Worm (Caenorhabditis elegans): ENCODE data around the gene snr-5.

Gene snr-5

ce11 chrIII:7854494-7855184 is 7.2 kb upstream of the snr-5 start, which contains the start of gene rpl-35:
Gene rpl-35, plus strand, starts transcription at chrIII:7855134.
- TF ChIP-seq tab-1 (GFP tag; IDR thresholded peaks at IDR 0.05) (peak; percentile 83), ref-1 (GFP tag; conservative IDR thresholded peaks at IDR 0.05) (peak; percentile 61), T22C8.4 (GFP tag; IDR thresholded peaks at IDR 0.05) (peak; percentile 76), flt-1 (GFP tag; IDR thresholded peaks at IDR 0.05) (peak; percentile 92), cog-1 (tag; optimal IDR thresholded peaks at IDR 0.05) (peak; percentile 99), ztf-23 (GFP tag; IDR thresholded peaks at IDR 0.05) (peak; percentile 94), klf-2 (GFP tag; conservative IDR thresholded peaks at IDR 0.05) (peak; percentile 70; the same call in 1 of the 2 replicates), ztf-29 (GFP tag; IDR thresholded peaks at IDR 0.05) (peak; percentile 77), med-1 (GFP tag; optimal IDR thresholded peaks at IDR 0.05; ENCODE audit: insufficient read depth) (peak; percentile 48)

- TF ChIP-seq tab-1 (GFP tag; IDR thresholded peaks at IDR 0.05) = no peak
- no peak for TF ChIP-seq med-1 (GFP tag; optimal IDR thresholded peaks at IDR 0.05; ENCODE audit: insufficient read depth)
- TF ChIP-seq cog-1 (tag; optimal IDR thresholded peaks at IDR 0.05) = no peak
- no peak for TF ChIP-seq flt-1 (GFP tag; IDR thresholded peaks at IDR 0.05)
- TF ChIP-seq T22C8.4 (GFP tag; IDR thresholded peaks at IDR 0.05) = no peak
- no peak for TF ChIP-seq ztf-29 (GFP tag; IDR thresholded peaks at IDR 0.05)
- TF ChIP-seq klf-2 (GFP tag; conservative IDR thresholded peaks at IDR 0.05) = no peak
- no peak for TF ChIP-seq ztf-23 (GFP tag; IDR thresholded peaks at IDR 0.05)
- no peak for TF ChIP-seq ref-1 (GFP tag; conservative IDR thresholded peaks at IDR 0.05)
Measured at ce11 chrIII:7855468-7855867, 6.4 kb upstream of the snr-5 start.

- TF ChIP-seq klf-2 (GFP tag; conservative IDR thresholded peaks at IDR 0.05) (no peak), cog-1 (tag; optimal IDR thresholded peaks at IDR 0.05) (no peak), ref-1 (GFP tag; conservative IDR thresholded peaks at IDR 0.05) (no peak), ztf-29 (GFP tag; IDR thresholded peaks at IDR 0.05) (no peak), tab-1 (GFP tag; IDR thresholded peaks at IDR 0.05) (no peak), med-1 (GFP tag; optimal IDR thresholded peaks at IDR 0.05; ENCODE audit: insufficient read depth) (no peak), flt-1 (GFP tag; IDR thresholded peaks at IDR 0.05) (no peak), T22C8.4 (GFP tag; IDR thresholded peaks at IDR 0.05) (no peak), ztf-23 (GFP tag; IDR thresholded peaks at IDR 0.05) (no peak)
Measured at ce11 chrIII:7857142-7857541, 4.7 kb upstream of the snr-5 start, which contains the start of gene tag-307. Gene tag-307, minus strand, starts transcription at chrIII:7857242.

- no peak for TF ChIP-seq ref-1 (GFP tag; conservative IDR thresholded peaks at IDR 0.05)
- TF ChIP-seq flt-1 (GFP tag; IDR thresholded peaks at IDR 0.05) = no peak
- TF ChIP-seq cog-1 (tag; optimal IDR thresholded peaks at IDR 0.05) = no peak
- TF ChIP-seq ztf-23 (GFP tag; IDR thresholded peaks at IDR 0.05) = no peak
- no peak for TF ChIP-seq med-1 (GFP tag; optimal IDR thresholded peaks at IDR 0.05; ENCODE audit: insufficient read depth)
- TF ChIP-seq T22C8.4 (GFP tag; IDR thresholded peaks at IDR 0.05) = no peak
- TF ChIP-seq ztf-29 (GFP tag; IDR thresholded peaks at IDR 0.05) = no peak
- TF ChIP-seq klf-2 (GFP tag; conservative IDR thresholded peaks at IDR 0.05) = no peak
- no peak for TF ChIP-seq tab-1 (GFP tag; IDR thresholded peaks at IDR 0.05)
Measured at ce11 chrIII:7858407-7859029, 3.4 kb upstream of the snr-5 start, which contains the start of the genes coq-5 and ufm-1. Gene coq-5, minus strand, starts transcription at chrIII:7858457. Gene ufm-1, plus strand, starts transcription at chrIII:7858979.

ce11 chrIII:7859313-7859712 is 2.6 kb upstream of the snr-5 start, which contains the start of gene tomm-7:
Gene tomm-7, plus strand, starts transcription at chrIII:7859613.
- no peak for TF ChIP-seq klf-2 (GFP tag; conservative IDR thresholded peaks at IDR 0.05)
- no peak for TF ChIP-seq cog-1 (tag; optimal IDR thresholded peaks at IDR 0.05)
- TF ChIP-seq ref-1 (GFP tag; conservative IDR thresholded peaks at IDR 0.05) = no peak
- no peak for TF ChIP-seq med-1 (GFP tag; optimal IDR thresholded peaks at IDR 0.05; ENCODE audit: insufficient read depth)
- TF ChIP-seq ztf-23 (GFP tag; IDR thresholded peaks at IDR 0.05) = no peak
- no peak for TF ChIP-seq T22C8.4 (GFP tag; IDR thresholded peaks at IDR 0.05)
- TF ChIP-seq ztf-29 (GFP tag; IDR thresholded peaks at IDR 0.05) = no peak
- no peak for TF ChIP-seq tab-1 (GFP tag; IDR thresholded peaks at IDR 0.05)
- TF ChIP-seq flt-1 (GFP tag; IDR thresholded peaks at IDR 0.05) = no peak

ce11 chrIII:7860885-7861284 is 985 bp upstream of the snr-5 start, which contains the start of gene cuc-1:
Gene cuc-1, minus strand, starts transcription at chrIII:7860985.
- TF ChIP-seq klf-2 (GFP tag; conservative IDR thresholded peaks at IDR 0.05) (no peak), ref-1 (GFP tag; conservative IDR thresholded peaks at IDR 0.05) (no peak), cog-1 (tag; optimal IDR thresholded peaks at IDR 0.05) (no peak), ztf-23 (GFP tag; IDR thresholded peaks at IDR 0.05) (no peak), flt-1 (GFP tag; IDR thresholded peaks at IDR 0.05) (no peak)

ce11 chrIII:7865238-7865761 is 3.4 kb downstream of the snr-5 start, which contains the start of gene slc-17.3:
Gene slc-17.3, minus strand, starts transcription at chrIII:7865288.
- no peak for TF ChIP-seq tab-1 (GFP tag; IDR thresholded peaks at IDR 0.05)
- TF ChIP-seq ref-1 (GFP tag; conservative IDR thresholded peaks at IDR 0.05) = no peak
- TF ChIP-seq med-1 (GFP tag; optimal IDR thresholded peaks at IDR 0.05; ENCODE audit: insufficient read depth) = no peak
- TF ChIP-seq ztf-29 (GFP tag; IDR thresholded peaks at IDR 0.05) = no peak
- TF ChIP-seq T22C8.4 (GFP tag; IDR thresholded peaks at IDR 0.05) = no peak
- TF ChIP-seq klf-2 (GFP tag; conservative IDR thresholded peaks at IDR 0.05) = no peak
- TF ChIP-seq cog-1 (tag; optimal IDR thresholded peaks at IDR 0.05) = no peak
- TF ChIP-seq flt-1 (GFP tag; IDR thresholded peaks at IDR 0.05) = no peak
- TF ChIP-seq ztf-23 (GFP tag; IDR thresholded peaks at IDR 0.05) = no peak

ce11 chrIII:7866189-7866588 is 4.3 kb downstream of the snr-5 start, which contains the start of gene cup-4:
Gene cup-4, plus strand, starts transcription at chrIII:7866489.
- TF ChIP-seq klf-2 (GFP tag; conservative IDR thresholded peaks at IDR 0.05) (no peak), flt-1 (GFP tag; IDR thresholded peaks at IDR 0.05) (no peak), ztf-23 (GFP tag; IDR thresholded peaks at IDR 0.05) (no peak), tab-1 (GFP tag; IDR thresholded peaks at IDR 0.05) (no peak), ref-1 (GFP tag; conservative IDR thresholded peaks at IDR 0.05) (no peak), med-1 (GFP tag; optimal IDR thresholded peaks at IDR 0.05; ENCODE audit: insufficient read depth) (no peak)

- TF ChIP-seq ztf-29 (GFP tag; IDR thresholded peaks at IDR 0.05) (no peak), cog-1 (tag; optimal IDR thresholded peaks at IDR 0.05) (no peak), tab-1 (GFP tag; IDR thresholded peaks at IDR 0.05) (no peak), ztf-23 (GFP tag; IDR thresholded peaks at IDR 0.05) (no peak), T22C8.4 (GFP tag; IDR thresholded peaks at IDR 0.05) (no peak), ref-1 (GFP tag; conservative IDR thresholded peaks at IDR 0.05) (no peak), flt-1 (GFP tag; IDR thresholded peaks at IDR 0.05) (no peak), klf-2 (GFP tag; conservative IDR thresholded peaks at IDR 0.05) (no peak), med-1 (GFP tag; optimal IDR thresholded peaks at IDR 0.05; ENCODE audit: insufficient read depth) (no peak)
Measured at ce11 chrIII:7872776-7873175, 10.9 kb downstream of the snr-5 start.

Measured in whole organism, midembryonic.